Worm (Caenorhabditis elegans): Measurements from ENCODE around the gene F58H1.7.

The F58H1.7 gene

ce11 chrV:11982309-11982708 lies 17.7 kb upstream of the F58H1.7 start, which contains the start of gene rpt-1 (continued):
- TF ChIP-seq skn-1 (tag; optimal IDR thresholded peaks at IDR 0.05) = peak; percentile 98
- peak; percentile 29 for TF ChIP-seq elt-2 (tag; optimal IDR thresholded peaks at IDR 0.05)
- no peak for TF ChIP-seq ceh-9 (tag; optimal IDR thresholded peaks at IDR 0.05)
- TF ChIP-seq nhr-77 (tag; optimal IDR thresholded peaks at IDR 0.05) = no peak
- TF ChIP-seq fkh-2 (tag; optimal IDR thresholded peaks at IDR 0.05) = no peak
- TF ChIP-seq daf-12 (tag; optimal IDR thresholded peaks at IDR 0.05) = no peak
- TF ChIP-seq mml-1 (tag; optimal IDR thresholded peaks at IDR 0.05) = no peak

ce11 chrV:11979673-11980561 lies 15.3 kb upstream of the F58H1.7 start, which contains the start of gene snr-4:
snr-4 (minus strand) TSS chrV:11979723.
- TF ChIP-seq daf-12 (tag; optimal IDR thresholded peaks at IDR 0.05) = no peak
- peak; percentile 97 for TF ChIP-seq lin-39 (tag; optimal IDR thresholded peaks at IDR 0.05)
- TF ChIP-seq snpc-4 (tag; optimal IDR thresholded peaks at IDR 0.05) = peak; percentile 100
- TF ChIP-seq elt-1 (tag; optimal IDR thresholded peaks at IDR 0.05) = no peak
- TF ChIP-seq lsy-12 (tag; optimal IDR thresholded peaks at IDR 0.05) = peak; percentile 92
- peak; percentile 26 for TF ChIP-seq nhr-76 (tag; optimal IDR thresholded peaks at IDR 0.05)
- no peak for TF ChIP-seq nhr-28 (tag; optimal IDR thresholded peaks at IDR 0.05)
- peak; percentile 76 for TF ChIP-seq elt-2 (tag; optimal IDR thresholded peaks at IDR 0.05)
- peak; percentile 79 for TF ChIP-seq tbx-2 (tag; optimal IDR thresholded peaks at IDR 0.05)
- peak; percentile 90 for TF ChIP-seq nhr-43 (tag; optimal IDR thresholded peaks at IDR 0.05; ENCODE audit: poor library complexity, severe bottlenecking)
- TF ChIP-seq eor-1 (tag; optimal IDR thresholded peaks at IDR 0.05) = no peak
- peak; percentile 39 for TF ChIP-seq ztf-4 (tag; optimal IDR thresholded peaks at IDR 0.05)
- no peak for TF ChIP-seq egl-27 (tag; optimal IDR thresholded peaks at IDR 0.05)
- no peak for TF ChIP-seq ztf-11 (tag; optimal IDR thresholded peaks at IDR 0.05)
- TF ChIP-seq ceh-9 (tag; optimal IDR thresholded peaks at IDR 0.05) = no peak
- peak; percentile 95 for TF ChIP-seq nhr-25 (tag; optimal IDR thresholded peaks at IDR 0.05)
- TF ChIP-seq nhr-12 (tag; optimal IDR thresholded peaks at IDR 0.05) = no peak
- TF ChIP-seq mml-1 (tag; optimal IDR thresholded peaks at IDR 0.05) = no peak
- peak; percentile 70 for TF ChIP-seq nhr-11 (tag; optimal IDR thresholded peaks at IDR 0.05)
- peak; percentile 84 for TF ChIP-seq egl-5 (tag; optimal IDR thresholded peaks at IDR 0.05)
- TF ChIP-seq nhr-67 (tag; optimal IDR thresholded peaks at IDR 0.05) = no peak
- no peak for TF ChIP-seq sea-2 (GFP tag; optimal IDR thresholded peaks at IDR 0.05)
- TF ChIP-seq hmg-11 (tag; optimal IDR thresholded peaks at IDR 0.05) = peak; percentile 83
- TF ChIP-seq fkh-2 (tag; optimal IDR thresholded peaks at IDR 0.05) = no peak
- TF ChIP-seq ZK546.5 (tag; optimal IDR thresholded peaks at IDR 0.05) = no peak
- TF ChIP-seq unc-39 (tag; optimal IDR thresholded peaks at IDR 0.05) = no peak
- peak; percentile 98 for TF ChIP-seq ama-1 (optimal IDR thresholded peaks at IDR 0.05)
- peak; percentile 88 for TF ChIP-seq pha-4 (tag; optimal IDR thresholded peaks at IDR 0.05)
- peak; percentile 90 for TF ChIP-seq ceh-82 (tag; optimal IDR thresholded peaks at IDR 0.05)
- TF ChIP-seq zag-1 (tag; optimal IDR thresholded peaks at IDR 0.05) = no peak
- peak; percentile 56 for TF ChIP-seq fkh-10 (GFP tag; optimal IDR thresholded peaks at IDR 0.05)
- peak; percentile 40 for TF ChIP-seq unc-62 (GFP tag; optimal IDR thresholded peaks at IDR 0.05)
- TF ChIP-seq mdl-1 (tag; optimal IDR thresholded peaks at IDR 0.05) = peak; percentile 9
- peak in 1 of 3 experiments; percentile 83 for TF ChIP-seq elt-3 (tag; optimal IDR thresholded peaks at IDR 0.05)
- peak; percentile 81 for TF ChIP-seq ceh-28 (tag; optimal IDR thresholded peaks at IDR 0.05)
- peak; percentile 63 for TF ChIP-seq aly-2 (tag; optimal IDR thresholded peaks at IDR 0.05)
- no peak for TF ChIP-seq nhr-237 (tag; optimal IDR thresholded peaks at IDR 0.05)
- TF ChIP-seq jun-1 (tag; optimal IDR thresholded peaks at IDR 0.05) = peak; percentile 92
- peak; percentile 96 for TF ChIP-seq nfya-1 (tag; optimal IDR thresholded peaks at IDR 0.05; ENCODE audit: insufficient read depth)
- TF ChIP-seq R02D3.7 (tag; optimal IDR thresholded peaks at IDR 0.05) = peak; percentile 86
- TF ChIP-seq pqm-1 (tag; optimal IDR thresholded peaks at IDR 0.05) = peak; percentile 89
- TF ChIP-seq lin-15B (tag; optimal IDR thresholded peaks at IDR 0.05) = peak; percentile 92
- peak; percentile 94 for TF ChIP-seq nhr-23 (tag; optimal IDR thresholded peaks at IDR 0.05)
- peak; percentile 87 for TF ChIP-seq skn-1 (tag; optimal IDR thresholded peaks at IDR 0.05)
- TF ChIP-seq nhr-77 (tag; optimal IDR thresholded peaks at IDR 0.05) = peak; percentile 88
- TF ChIP-seq fos-1 (tag; optimal IDR thresholded peaks at IDR 0.05) = peak; percentile 74
- peak; percentile 41 for TF ChIP-seq ceh-16 (tag; optimal IDR thresholded peaks at IDR 0.05)
